Worm (Caenorhabditis elegans): Measurements from ENCODE around the gene C09G12.17.

DNA sequence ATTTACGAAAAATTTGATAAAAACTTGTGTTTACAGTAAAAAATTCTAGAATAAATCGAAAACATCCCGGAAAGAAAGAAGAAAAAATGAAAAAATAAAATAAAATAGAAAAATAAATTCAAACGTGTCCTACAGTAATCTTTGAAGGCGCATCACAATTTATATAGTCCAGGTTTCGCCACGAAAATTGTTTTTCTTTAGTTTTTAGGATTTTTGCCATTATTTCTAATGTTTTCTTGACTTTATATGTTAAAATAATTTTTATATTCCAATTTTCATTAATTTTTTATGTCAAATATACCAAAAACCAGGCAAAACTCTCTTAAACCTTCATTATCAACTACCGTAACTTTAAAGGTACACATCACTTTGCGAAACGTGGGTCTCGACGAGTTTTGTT, 21.3 kb upstream of the C09G12.17 start:
- TF ChIP-seq nhr-28 (tag; optimal IDR thresholded peaks at IDR 0.05) = no peak
- TF ChIP-seq lin-13 (tag; optimal IDR thresholded peaks at IDR 0.05) = no peak
- no peak for TF ChIP-seq hlh-1 (tag; optimal IDR thresholded peaks at IDR 0.05)
- TF ChIP-seq unc-39 (tag; optimal IDR thresholded peaks at IDR 0.05) = no peak
- TF ChIP-seq nhr-12 (tag; optimal IDR thresholded peaks at IDR 0.05) = no peak
- TF ChIP-seq lsy-2 (tag; optimal IDR thresholded peaks at IDR 0.05) = no peak
- TF ChIP-seq unc-62 (GFP tag; optimal IDR thresholded peaks at IDR 0.05) = no peak
- TF ChIP-seq pha-4 (tag; optimal IDR thresholded peaks at IDR 0.05) = no peak
- no peak for TF ChIP-seq ceh-83 (GFP tag; optimal IDR thresholded peaks at IDR 0.05)
- TF ChIP-seq blmp-1 (tag; optimal IDR thresholded peaks at IDR 0.05) = no peak
- TF ChIP-seq ceh-39 (tag; optimal IDR thresholded peaks at IDR 0.05) = no peak
- no peak for TF ChIP-seq ztf-11 (tag; optimal IDR thresholded peaks at IDR 0.05)
- TF ChIP-seq zip-8 (tag; optimal IDR thresholded peaks at IDR 0.05) = no peak

All from whole organism, mixed stage, embryonic.